Worm (Caenorhabditis elegans) whole organism, late embryonic: ENCODE data around the gene T12B5.15.

Experiments used
- F13H6.1 ChIP-seq: sonication (generic microtip); optimal IDR thresholded peaks from 2 replicates; lab custom pipeline; 2016; ENCODE audit warnings: missing genetic modification characterization, missing compliant biosample characterization
- K02D7.2 ChIP-seq: sonication (generic microtip); optimal IDR thresholded peaks from 2 replicates; lab custom pipeline; 2017; ENCODE audit warnings: mild to moderate bottlenecking, missing genetic modification characterization, missing compliant biosample characterization
- K09A11.1 ChIP-seq: sonication (generic microtip); optimal IDR thresholded peaks from 2 replicates; lab custom pipeline; 2017; ENCODE audit warnings: antibody characterized with exemption, mild to moderate bottlenecking, missing genetic modification characterization, missing compliant biosample characterization; ENCODE audit not compliant: insufficient read depth
- ceh-19 ChIP-seq: fragments of 200-800 bp; sonication (Bioruptor generic); optimal IDR thresholded peaks from 2 replicates; lab custom pipeline; 2018; ENCODE audit warnings: mild to moderate bottlenecking, missing genetic modification characterization, missing compliant biosample characterization
- ceh-31 ChIP-seq: sonication (generic microtip); optimal IDR thresholded peaks from 2 replicates; lab custom pipeline; 2016; ENCODE audit warnings: missing genetic modification characterization, missing compliant biosample characterization
- ceh-45 ChIP-seq: fragments of 200-800 bp; sonication (Bioruptor generic); IDR thresholded peaks from 2 replicates; pipeline ENCODE4 v1.3.6; 2022; ENCODE audit warnings: missing genetic modification reagents, missing genetic modification characterization, missing compliant biosample characterization
- ceh-6 ChIP-seq: fragments of 200-800 bp; sonication (Bioruptor generic); optimal IDR thresholded peaks from 2 replicates; lab custom pipeline; 2018; ENCODE audit warnings: mild to moderate bottlenecking, missing genetic modification characterization, missing compliant biosample characterization
- ceh-9 ChIP-seq: sonication (generic microtip); optimal IDR thresholded peaks from 2 replicates; lab custom pipeline; 2016; ENCODE audit warnings: mild to moderate bottlenecking, missing genetic modification characterization, inconsistent platforms, missing compliant biosample characterization
- che-1 ChIP-seq: sonication (generic microtip); optimal IDR thresholded peaks from 2 replicates; lab custom pipeline; 2016; ENCODE audit warnings: mild to moderate bottlenecking, missing genetic modification characterization, missing compliant biosample characterization
- elt-2 ChIP-seq: sonication (generic microtip); optimal IDR thresholded peaks from 2 replicates; lab custom pipeline; 2016; ENCODE audit warnings: missing genetic modification reagents, missing genetic modification characterization, missing compliant biosample characterization
- elt-4 ChIP-seq: sonication (generic microtip); optimal IDR thresholded peaks from 2 replicates; lab custom pipeline; 2016; ENCODE audit warnings: missing genetic modification characterization, missing compliant biosample characterization
- eyg-1 ChIP-seq: sonication (generic microtip); optimal IDR thresholded peaks from 2 replicates; lab custom pipeline; 2016; ENCODE audit warnings: missing genotype, missing genetic modification characterization, missing compliant biosample characterization
- fkh-6 ChIP-seq: sonication (generic microtip); optimal IDR thresholded peaks from 2 replicates; lab custom pipeline; 2016; ENCODE audit warnings: missing genetic modification characterization, missing compliant biosample characterization
- gmeb-2 ChIP-seq: sonication (generic microtip); optimal IDR thresholded peaks from 2 replicates; lab custom pipeline; 2016; ENCODE audit warnings: missing genetic modification characterization, inconsistent platforms, missing compliant biosample characterization
- hlh-13 ChIP-seq: fragments of 200-800 bp; sonication (Bioruptor generic); optimal IDR thresholded peaks from 2 replicates; lab custom pipeline; 2018; ENCODE audit warnings: mild to moderate bottlenecking, missing genetic modification characterization, missing compliant biosample characterization
- hlh-15 ChIP-seq: sonication (generic microtip); optimal IDR thresholded peaks from 2 replicates; lab custom pipeline; 2016; ENCODE audit warnings: missing genetic modification characterization, missing compliant biosample characterization
- hlh-6 ChIP-seq: sonication (generic microtip); optimal IDR thresholded peaks from 2 replicates; lab custom pipeline; 2016; ENCODE audit warnings: missing genotype, missing genetic modification characterization, missing compliant biosample characterization
- nhr-232 ChIP-seq: sonication (generic microtip); optimal IDR thresholded peaks from 2 replicates; lab custom pipeline; 2016; ENCODE audit warnings: missing genetic modification characterization, missing compliant biosample characterization
- pat-9 ChIP-seq: fragments of 200-800 bp; sonication (Bioruptor generic); optimal IDR thresholded peaks from 2 replicates; lab custom pipeline; 2018; ENCODE audit warnings: mild to moderate bottlenecking, missing genetic modification characterization, moderate library complexity, missing compliant biosample characterization
- pax-1 ChIP-seq: fragments of 150-350 bp; optimal IDR thresholded peaks from 2 replicates; lab custom pipeline; 2014; ENCODE audit warnings: missing biosample characterization, missing genetic modification characterization
- pha-4 ChIP-seq: fragments of 150-350 bp; optimal IDR thresholded peaks from 2 replicates; lab custom pipeline; 2018; ENCODE audit warnings: missing biosample characterization, missing genetic modification reagents, missing genetic modification characterization
- ref-2 ChIP-seq: sonication (generic microtip); optimal IDR thresholded peaks from 2 replicates; lab custom pipeline; 2016; ENCODE audit warnings: missing genetic modification characterization, missing compliant biosample characterization
- sdc-2 ChIP-seq: sonication (generic microtip); optimal IDR thresholded peaks from 2 replicates; lab custom pipeline; 2016; ENCODE audit warnings: missing genotype, missing genetic modification characterization, missing compliant biosample characterization
- sox-2 ChIP-seq: fragments of 200-800 bp; sonication (Bioruptor generic); IDR thresholded peaks from 2 replicates; pipeline ENCODE4 v1.3.6; 2022; ENCODE audit warnings: missing genetic modification reagents, missing genetic modification characterization, missing compliant biosample characterization
- sox-4 ChIP-seq: sonication (generic microtip); optimal IDR thresholded peaks from 2 replicates; lab custom pipeline; 2017; ENCODE audit warnings: mild to moderate bottlenecking, missing genetic modification characterization, inconsistent platforms, missing compliant biosample characterization
- syd-9 ChIP-seq: sonication (generic microtip); optimal IDR thresholded peaks from 2 replicates; lab custom pipeline; 2016; ENCODE audit warnings: mild to moderate bottlenecking, missing genetic modification characterization, moderate library complexity, missing compliant biosample characterization
- tbx-2 ChIP-seq: sonication (generic microtip); optimal IDR thresholded peaks from 2 replicates; lab custom pipeline; 2016; ENCODE audit warnings: missing genetic modification characterization, missing compliant biosample characterization
- unc-3 ChIP-seq, 2 experiments: fragments of 200-800 bp in 1 of 2; sonication (Bioruptor generic) in 1 of 2; sonication (generic microtip) in 1 of 2; conservative IDR thresholded peaks in 1 of 2; optimal IDR thresholded peaks in 1 of 2; 2 replicates each; pipeline versions ENCODE4 v1.3.6 to Lab custom; 2016 to 2022; ENCODE audit warnings: missing compliant biosample characterization in 2 of 2, missing genetic modification characterization in 2 of 2, missing genetic modification reagents in 1 of 2
- unc-55 ChIP-seq: sonication (generic microtip); optimal IDR thresholded peaks from 2 replicates; lab custom pipeline; 2017; ENCODE audit warnings: missing biosample characterization, missing genetic modification reagents, missing genetic modification characterization
- ztf-16 ChIP-seq: sonication (generic microtip); optimal IDR thresholded peaks from 2 replicates; lab custom pipeline; 2017; ENCODE audit warnings: missing genetic modification characterization, missing compliant biosample characterization

The T12B5.15 gene

ce11 chrIII:952184-952583, 2.3 kb downstream of the T12B5.15 start, which contains the start of gene fbxa-10:
Gene fbxa-10, plus strand, starts transcription at chrIII:952390.
- TF ChIP-seq ztf-16 (tag; lab: Kevin White, UChicago) (no peak), pha-4 (tag; lab: Kevin White, UChicago) (no peak)

- TF ChIP-seq sox-2 (no peak), hlh-6 (tag; lab: Kevin White, UChicago) (no peak), tbx-2 (tag; lab: Kevin White, UChicago) (no peak), syd-9 (tag; lab: Kevin White, UChicago) (no peak), K09A11.1 (no peak), ceh-9 (tag; lab: Kevin White, UChicago) (no peak), eyg-1 (tag; lab: Kevin White, UChicago) (no peak), hlh-15 (tag; lab: Kevin White, UChicago) (no peak), pat-9 (tag; lab: Kevin White, UChicago) (no peak), gmeb-2 (tag; lab: Kevin White, UChicago) (no peak), pax-1 (tag; lab: Kevin White, UChicago) (no peak)
Observed at ce11 chrIII:950472-950871, 4.0 kb downstream of the T12B5.15 start, which contains the start of the genes fbxa-67 and fbxa-11. Gene fbxa-67, minus strand, starts transcription at chrIII:950670. Gene fbxa-11, plus strand, starts transcription at chrIII:950869.

ce11 chrIII:946250-946725, 8.2 kb downstream of the T12B5.15 start, which contains the start of gene fbxa-60:
Gene fbxa-60, minus strand, starts transcription at chrIII:946300.
- TF ChIP-seq hlh-13 (GFP tag; lab: Kevin White, UChicago) (no peak), ceh-19 (GFP tag; lab: Kevin White, UChicago) (no peak), unc-3 (GFP tag; conservative IDR thresholded peaks at IDR 0.05; lab: Robert Waterston, UW) (no peak), unc-3 (tag; optimal IDR thresholded peaks at IDR 0.05; lab: Kevin White, UChicago) (no peak), sox-4 (tag; lab: Kevin White, UChicago) (no peak), ref-2 (tag; lab: Kevin White, UChicago) (no peak), nhr-232 (tag; lab: Kevin White, UChicago) (no peak), sdc-2 (tag; lab: Kevin White, UChicago) (no peak)

- TF ChIP-seq ceh-31 (tag; lab: Kevin White, UChicago) (no peak), elt-2 (peak; percentile 16), ceh-45 (no peak), hlh-6 (tag; lab: Kevin White, UChicago) (no peak)
Observed at ce11 chrIII:943426-943927, 11.0 kb downstream of the T12B5.15 start, which contains the start of gene fbxa-59. Gene fbxa-59, minus strand, starts transcription at chrIII:943476.

DNA sequence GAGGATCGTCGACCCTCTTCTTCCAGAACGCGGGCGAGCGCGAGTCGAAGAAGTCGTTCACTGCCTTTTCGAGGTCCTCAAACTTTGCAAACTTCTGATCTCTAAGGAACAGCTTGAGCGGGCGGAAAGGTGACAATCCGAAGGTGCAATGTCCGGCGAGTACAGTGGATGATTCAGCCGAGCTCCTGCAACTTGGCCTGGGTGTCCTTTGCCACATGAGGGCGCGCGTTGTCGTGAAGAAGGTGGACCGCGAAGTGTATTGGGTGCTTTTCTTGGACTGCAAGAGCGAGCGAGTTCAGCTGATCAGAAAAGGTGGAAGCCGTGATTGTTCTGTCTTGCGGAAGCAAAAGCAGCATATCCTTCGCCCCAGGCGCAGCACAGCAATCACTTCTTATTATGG, 12.5 kb downstream of the T12B5.15 start:
- TF ChIP-seq che-1 (tag; lab: Kevin White, UChicago): no peak
- TF ChIP-seq ceh-6: no peak
- TF ChIP-seq K02D7.2 (tag; lab: Kevin White, UChicago): no peak
- no peak for TF ChIP-seq elt-4 (tag; lab: Kevin White, UChicago)
- TF ChIP-seq eyg-1 (tag; lab: Kevin White, UChicago): no peak
- TF ChIP-seq fkh-6 (tag; lab: Kevin White, UChicago): no peak
- no peak for TF ChIP-seq F13H6.1 (tag; lab: Kevin White, UChicago)
- no peak for TF ChIP-seq K09A11.1
- TF ChIP-seq pha-4 (tag; lab: Kevin White, UChicago): no peak
- TF ChIP-seq unc-55 (GFP tag; lab: Kevin White, UChicago): no peak
- no peak for TF ChIP-seq ceh-31 (tag; lab: Kevin White, UChicago)
- no peak for TF ChIP-seq ceh-9 (tag; lab: Kevin White, UChicago)
- TF ChIP-seq sox-4 (tag; lab: Kevin White, UChicago): no peak
- TF ChIP-seq unc-3 (GFP tag; conservative IDR thresholded peaks at IDR 0.05; lab: Robert Waterston, UW): no peak
- TF ChIP-seq unc-3 (tag; optimal IDR thresholded peaks at IDR 0.05; lab: Kevin White, UChicago): no peak
